Fruit fly (Drosophila melanogaster) whole organism, embryonic: ENCODE data around the gene CG17906.

Source experiments
- CG1024 ChIP-seq: fragments of 200-800 bp; sonication (Bioruptor generic); IDR thresholded peaks from 2 replicates; pipeline ENCODE4 v1.3.6; 2022; ENCODE audit warnings: missing biosample characterization, missing genetic modification characterization
- CG15073 ChIP-seq: fragments of 200-800 bp; sonication (Bioruptor generic); optimal IDR thresholded peaks from 2 replicates; lab custom pipeline; 2016; ENCODE audit warnings: missing biosample characterization, missing genetic modification characterization
- CG15601 ChIP-seq: fragments of 200-800 bp; sonication (Bioruptor generic); optimal IDR thresholded peaks from 3 replicates; lab custom pipeline; 2019; ENCODE audit warnings: missing biosample characterization, mild to moderate bottlenecking, missing genetic modification characterization, moderate library complexity
- CG17328 ChIP-seq: fragments of 200-800 bp; sonication (Bioruptor generic); IDR thresholded peaks from 2 replicates; pipeline ENCODE4 v1.3.6; 2022; ENCODE audit warnings: missing biosample characterization, missing genetic modification characterization
- CG17568 ChIP-seq: fragments of 200-800 bp; sonication (Bioruptor generic); optimal IDR thresholded peaks from 2 replicates; lab custom pipeline; 2018; ENCODE audit warnings: missing biosample characterization, mild to moderate bottlenecking, missing genetic modification characterization, moderate library complexity
- CG2116 ChIP-seq: fragments of 200-800 bp; sonication (Bioruptor generic); optimal IDR thresholded peaks from 3 replicates; lab custom pipeline; 2018; ENCODE audit warnings: missing biosample characterization, mild to moderate bottlenecking, missing genetic modification characterization
- HmgD ChIP-seq: fragments of 200-800 bp; sonication (Bioruptor generic); optimal IDR thresholded peaks from 3 replicates; lab custom pipeline; 2016; ENCODE audit warnings: missing biosample characterization, missing genetic modification characterization
- h ChIP-seq: fragments of >200 bp; optimal IDR thresholded peaks from 2 replicates; lab custom pipeline; 2017
- kah ChIP-seq: fragments of 200-800 bp; sonication (Bioruptor generic); optimal IDR thresholded peaks from 2 replicates; lab custom pipeline; 2018; ENCODE audit warnings: missing biosample characterization, mild to moderate bottlenecking, missing genetic modification characterization
- sisA ChIP-seq: fragments of 200-800 bp; sonication (Bioruptor generic); IDR thresholded peaks from 2 replicates; pipeline ENCODE4 v1.3.6; 2022; ENCODE audit warnings: missing biosample characterization, missing genetic modification characterization
- sob ChIP-seq: fragments of 200-800 bp; sonication (Bioruptor generic); IDR thresholded peaks from 2 replicates; pipeline ENCODE4 v1.3.6; 2022; ENCODE audit warnings: missing biosample characterization, missing genetic modification characterization

dm6 chr2L:8947989-8948388 is 46.2 kb upstream of the CG17906 start:
- no peak for TF ChIP-seq CG2116 (GFP tag; lab: Kevin White, UChicago)
- no peak for TF ChIP-seq CG1024 (GFP tag; lab: Robert Waterston, UW)
- no peak for TF ChIP-seq CG15601
- no peak for TF ChIP-seq CG17328 (GFP tag; lab: Robert Waterston, UW)
- no peak for TF ChIP-seq CG17568 (GFP tag; lab: Kevin White, UChicago)
- no peak for TF ChIP-seq CG15073 (GFP tag; lab: Kevin White, UChicago)
- TF ChIP-seq sob (GFP tag; lab: Robert Waterston, UW): no peak
- no peak for TF ChIP-seq kah
- TF ChIP-seq HmgD (GFP tag; lab: Kevin White, UChicago): no peak
- TF ChIP-seq h (lab: Kevin White, UChicago): no peak
- TF ChIP-seq sisA (GFP tag; lab: Robert Waterston, UW): no peak
